Worm (Caenorhabditis elegans): ENCODE measurements around the gene T26H8.5.

T26H8.5 gene

DNA sequence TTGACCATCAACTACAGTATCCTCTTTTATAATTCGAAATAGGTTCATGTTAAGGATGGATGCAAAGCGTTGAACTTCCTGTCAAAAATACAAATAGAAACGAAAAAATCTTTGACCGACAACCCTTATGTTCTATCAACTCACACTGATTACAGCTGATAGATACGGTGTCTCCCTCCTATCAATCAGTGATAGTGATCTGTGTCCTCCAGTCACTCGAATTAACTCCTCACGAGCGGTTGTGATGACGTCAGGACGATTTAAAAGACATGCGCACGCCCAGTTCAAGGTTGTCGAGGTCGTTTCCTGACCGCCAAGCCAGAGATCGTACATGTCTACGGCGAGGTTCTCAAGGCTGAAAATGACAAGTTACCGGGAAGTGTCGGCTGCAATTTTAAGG is 19.4 kb downstream of the T26H8.5 start:
- TF ChIP-seq ces-1 (GFP tag; optimal IDR thresholded peaks at IDR 0.05) (no peak), lsy-2 (tag; optimal IDR thresholded peaks at IDR 0.05) (no peak), ceh-43 (GFP tag; optimal IDR thresholded peaks at IDR 0.05) (no peak), nhr-237 (tag; optimal IDR thresholded peaks at IDR 0.05) (no peak), hlh-1 (tag; optimal IDR thresholded peaks at IDR 0.05) (no peak), zip-8 (tag; optimal IDR thresholded peaks at IDR 0.05) (no peak)

DNA sequence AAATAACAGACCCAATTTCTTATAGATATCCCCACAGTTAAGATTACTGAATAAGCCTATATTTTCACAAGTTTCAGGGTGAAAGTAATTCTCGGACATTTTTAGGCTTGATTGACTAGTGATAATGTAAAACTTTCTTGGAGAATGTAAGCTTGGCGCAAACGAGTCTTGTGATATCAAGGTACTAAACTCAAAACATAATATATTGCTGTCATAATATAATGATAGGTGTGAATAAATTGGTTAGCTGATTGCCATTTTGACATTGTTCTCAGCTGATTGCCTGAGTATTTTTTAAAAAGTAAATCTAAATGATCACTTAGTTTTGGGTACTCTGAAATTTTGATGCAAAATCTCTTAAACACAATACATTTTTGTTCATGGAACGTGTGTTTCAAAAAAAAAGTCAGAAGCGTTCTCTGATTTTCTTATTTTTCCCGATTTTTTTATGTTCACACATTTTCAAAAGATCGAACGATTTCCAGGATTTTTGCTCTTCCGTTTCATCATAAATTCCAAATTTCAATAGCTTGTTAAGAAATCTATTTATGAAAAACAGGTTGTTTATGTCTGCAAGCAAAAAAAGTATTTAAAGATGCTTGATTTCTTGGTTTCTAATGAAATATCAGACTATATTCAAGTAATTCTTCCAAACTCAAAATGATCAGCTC is 24.0 kb downstream of the T26H8.5 start, which contains the start of the genes srw-19 and srx-51:
TSS of gene srw-19 (minus strand) at position 101 of the 671 bp plus-strand sequence.
TSS of gene srx-51 (plus strand) at position 621 of the 671 bp plus-strand sequence.
- TF ChIP-seq unc-120 (tag; optimal IDR thresholded peaks at IDR 0.05; ENCODE audit: poor library complexity, severe bottlenecking) (no peak), mep-1 (tag; optimal IDR thresholded peaks at IDR 0.05) (no peak), mab-5 (tag; optimal IDR thresholded peaks at IDR 0.05) (no peak), ham-2 (GFP tag; optimal IDR thresholded peaks at IDR 0.05) (no peak), zip-8 (tag; optimal IDR thresholded peaks at IDR 0.05) (no peak), snpc-4 (tag; optimal IDR thresholded peaks at IDR 0.05) (no peak), nhr-28 (tag; optimal IDR thresholded peaks at IDR 0.05) (no peak), ceh-39 (tag; optimal IDR thresholded peaks at IDR 0.05) (no peak)

DNA sequence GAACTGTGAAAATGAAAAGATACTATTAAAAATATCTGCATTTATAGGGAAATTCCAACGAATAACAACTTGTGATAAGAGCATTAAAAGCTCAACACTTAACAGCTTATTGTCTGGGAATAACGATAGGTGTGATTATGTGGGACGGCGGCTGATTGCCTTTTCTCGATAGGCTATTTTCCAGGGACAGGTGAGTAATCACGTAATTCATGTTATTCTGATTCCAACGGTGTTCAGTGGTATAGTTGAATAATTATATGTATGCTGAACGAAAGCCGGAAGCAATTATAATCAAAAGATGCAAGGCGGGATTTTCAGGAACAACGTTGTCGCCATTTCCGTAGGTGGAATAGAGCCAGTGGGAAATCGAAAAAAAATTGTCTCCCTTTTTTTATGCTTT is 28.5 kb downstream of the T26H8.5 start, which contains the start of gene srw-17:
TSS of gene srw-17 (minus strand) at position 101 of the 400 bp plus-strand sequence.
- TF ChIP-seq bed-3 (GFP tag; optimal IDR thresholded peaks at IDR 0.05) (no peak), ztf-11 (tag; optimal IDR thresholded peaks at IDR 0.05) (no peak), ceh-43 (GFP tag; optimal IDR thresholded peaks at IDR 0.05) (no peak)

DNA sequence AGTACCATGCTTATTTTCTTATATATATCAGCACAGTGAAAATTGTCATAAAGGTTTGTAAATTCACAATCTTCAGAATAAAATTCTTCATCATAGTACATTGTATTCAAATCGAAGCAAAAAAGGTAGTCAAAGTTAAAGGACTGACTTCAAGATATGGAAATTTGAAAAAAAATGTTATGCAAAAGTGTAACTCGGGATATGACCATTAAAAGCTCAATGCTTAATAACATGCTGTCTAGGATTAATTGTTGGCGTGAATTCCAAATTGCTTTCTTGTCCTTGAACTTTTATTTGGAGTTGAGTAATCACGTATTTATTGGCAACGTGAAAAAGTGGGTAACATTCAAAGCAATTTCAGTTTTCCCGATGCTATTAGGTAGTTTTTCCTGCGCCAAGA is 30.6 kb downstream of the T26H8.5 start, which contains the start of gene srw-16:
TSS of gene srw-16 (minus strand) at position 101 of the 400 bp plus-strand sequence.
- TF ChIP-seq bed-3 (GFP tag; optimal IDR thresholded peaks at IDR 0.05) (no peak), hlh-1 (tag; optimal IDR thresholded peaks at IDR 0.05) (no peak), mab-5 (tag; optimal IDR thresholded peaks at IDR 0.05) (no peak)

DNA sequence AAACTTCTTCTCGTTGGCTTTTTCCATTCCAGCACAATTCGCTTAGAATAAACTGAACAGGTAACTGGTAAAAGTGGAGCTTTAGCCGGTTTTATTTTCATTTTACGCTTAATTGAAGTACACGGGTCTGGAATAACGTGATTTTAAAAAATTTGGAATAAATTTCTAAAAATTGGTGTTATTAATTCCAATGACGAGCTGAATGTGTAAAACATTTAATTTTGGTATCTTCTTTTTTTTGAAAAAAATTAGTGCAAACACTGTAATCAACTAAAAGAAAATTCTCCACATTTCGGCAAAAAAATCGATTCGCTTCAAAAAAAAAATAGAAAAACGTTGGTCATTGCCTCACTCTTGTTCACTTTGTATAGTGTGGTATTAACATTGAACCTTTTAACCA is 33.1 kb downstream of the T26H8.5 start, which contains the start of gene T10H4.4:
TSS of gene T10H4.4 (minus strand) at position 101 of the 400 bp plus-strand sequence.
- TF ChIP-seq ztf-11 (tag; optimal IDR thresholded peaks at IDR 0.05) (no peak), sem-2 (GFP tag; optimal IDR thresholded peaks at IDR 0.05) (no peak), unc-39 (tag; optimal IDR thresholded peaks at IDR 0.05) (no peak), pha-4 (tag; optimal IDR thresholded peaks at IDR 0.05) (no peak), elt-1 (tag; optimal IDR thresholded peaks at IDR 0.05; ENCODE audit: borderline replicate concordance, insufficient read depth) (no peak), lsy-2 (tag; optimal IDR thresholded peaks at IDR 0.05) (no peak), zip-8 (tag; optimal IDR thresholded peaks at IDR 0.05) (no peak), elt-3 (tag; optimal IDR thresholded peaks at IDR 0.05) (no peak)

DNA sequence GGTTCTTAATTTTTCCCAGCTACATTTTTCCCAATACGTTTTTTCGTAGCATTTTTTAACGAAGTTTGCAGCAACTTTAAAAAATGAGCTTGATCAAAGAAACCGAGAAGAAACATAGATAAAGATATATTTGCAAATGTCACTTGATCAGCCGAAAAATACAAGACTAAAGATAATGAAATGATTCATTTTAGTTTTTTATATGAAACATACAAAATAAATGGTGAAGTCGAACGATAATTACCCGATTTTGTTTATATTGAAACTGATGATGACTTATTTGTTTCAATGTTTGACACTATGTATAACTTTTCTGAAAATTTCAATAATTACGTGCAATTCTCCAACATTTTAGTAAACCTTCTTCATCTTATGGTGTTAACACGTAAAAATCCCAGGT is 37.1 kb downstream of the T26H8.5 start, which contains the start of gene srw-22:
TSS of gene srw-22 (plus strand) at position 301 of the 400 bp plus-strand sequence.
- no peak for TF ChIP-seq ceh-83 (GFP tag; optimal IDR thresholded peaks at IDR 0.05)
- TF ChIP-seq unc-39 (tag; optimal IDR thresholded peaks at IDR 0.05): no peak
- no peak for TF ChIP-seq sptf-1 (tag; optimal IDR thresholded peaks at IDR 0.05)

DNA sequence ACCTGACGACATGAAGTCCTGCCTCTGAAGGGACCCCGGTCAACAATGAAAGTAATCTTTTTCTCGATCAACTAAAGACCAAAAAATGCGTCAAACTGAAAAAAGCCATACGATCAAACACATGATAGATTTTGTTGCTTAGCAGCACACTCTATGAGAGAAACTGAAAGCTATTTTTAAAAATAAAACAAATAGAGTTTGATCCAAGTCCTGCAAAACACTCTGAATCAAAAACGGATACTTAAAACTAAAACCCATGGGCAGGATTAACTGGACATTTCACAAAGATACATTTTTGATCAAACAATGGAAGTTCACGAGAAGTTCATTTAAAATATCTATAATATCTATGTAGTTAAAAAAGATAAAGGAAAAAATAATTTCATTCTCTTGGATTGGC is 38.0 kb downstream of the T26H8.5 start, which contains the start of gene T10H4.13:
TSS of gene T10H4.13 (minus strand) at position 101 of the 400 bp plus-strand sequence.
- no peak for TF ChIP-seq ceh-83 (GFP tag; optimal IDR thresholded peaks at IDR 0.05)
- no peak for TF ChIP-seq pha-4 (tag; optimal IDR thresholded peaks at IDR 0.05)
- no peak for TF ChIP-seq nhr-12 (tag; optimal IDR thresholded peaks at IDR 0.05)
- TF ChIP-seq flh-1 (GFP tag; optimal IDR thresholded peaks at IDR 0.05): no peak
- TF ChIP-seq nhr-28 (tag; optimal IDR thresholded peaks at IDR 0.05): no peak

DNA sequence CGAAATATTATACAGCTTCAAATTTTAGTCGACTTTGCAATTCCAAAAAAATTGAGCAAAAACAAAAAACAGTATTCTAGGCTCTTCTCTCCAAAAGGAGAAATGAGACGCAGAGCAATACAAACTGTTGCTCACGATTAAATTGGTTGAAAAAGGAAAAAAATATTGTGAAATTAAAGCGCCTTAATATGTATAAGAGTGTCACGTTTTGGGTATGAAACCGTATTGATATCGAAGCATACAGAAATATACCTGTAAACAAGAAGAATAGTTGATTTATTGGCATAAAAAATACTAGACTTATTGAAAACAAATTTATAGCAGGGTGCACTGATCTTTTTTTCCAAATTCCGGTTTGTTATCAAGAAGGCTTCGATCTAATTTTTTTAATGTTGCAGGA is 39.6 kb downstream of the T26H8.5 start, which contains the start of gene M01B2.13:
TSS of gene M01B2.13 (minus strand) at position 101 of the 400 bp plus-strand sequence.
- TF ChIP-seq elt-1 (tag; optimal IDR thresholded peaks at IDR 0.05; ENCODE audit: borderline replicate concordance, insufficient read depth) (no peak), unc-62 (GFP tag; optimal IDR thresholded peaks at IDR 0.05) (no peak), sptf-1 (tag; optimal IDR thresholded peaks at IDR 0.05) (no peak), lin-32 (GFP tag; optimal IDR thresholded peaks at IDR 0.05) (no peak), mab-5 (tag; optimal IDR thresholded peaks at IDR 0.05) (no peak)
